Worm (Caenorhabditis elegans) whole organism, L2 larva: ENCODE data around the gene B0454.26.

ENCODE experiments used
- C34F6.9 ChIP-seq: fragments of 150-350 bp; optimal IDR thresholded peaks from 2 replicates; lab custom pipeline; 2014; ENCODE audit warnings: missing biosample characterization, missing genetic modification characterization
- ZK546.5 ChIP-seq: sonication (generic microtip); optimal IDR thresholded peaks from 2 replicates; lab custom pipeline; 2017; ENCODE audit warnings: missing biosample characterization, missing genetic modification characterization
- alr-1 ChIP-seq: fragments of 150-350 bp; optimal IDR thresholded peaks from 2 replicates; lab custom pipeline; 2014; ENCODE audit warnings: missing biosample characterization, missing genetic modification characterization
- blmp-1 ChIP-seq: sonication (generic microtip); optimal IDR thresholded peaks from 2 replicates; lab custom pipeline; 2017; ENCODE audit warnings: missing genetic modification characterization, mild to moderate bottlenecking, missing compliant biosample characterization, antibody characterized with exemption, moderate library complexity; ENCODE audit not compliant: insufficient read depth
- ceh-82 ChIP-seq: fragments of 150-350 bp; optimal IDR thresholded peaks from 2 replicates; lab custom pipeline; 2014; ENCODE audit warnings: missing biosample characterization, missing genetic modification characterization
- crh-2 ChIP-seq: sonication (generic microtip); optimal IDR thresholded peaks from 2 replicates; lab custom pipeline; 2017; ENCODE audit warnings: missing biosample characterization, missing genetic modification characterization
- dmd-4 ChIP-seq: sonication (generic microtip); optimal IDR thresholded peaks from 2 replicates; lab custom pipeline; 2017; ENCODE audit warnings: missing biosample characterization, missing genetic modification characterization
- elt-1 ChIP-seq: fragments of 150-350 bp; optimal IDR thresholded peaks from 2 replicates; lab custom pipeline; 2014; ENCODE audit warnings: missing biosample characterization, missing genetic modification characterization
- elt-3 ChIP-seq: sonication (generic microtip); optimal IDR thresholded peaks from 2 replicates; lab custom pipeline; 2017; ENCODE audit warnings: missing biosample characterization, missing genetic modification characterization
- fos-1 ChIP-seq: fragments of 150-350 bp; optimal IDR thresholded peaks from 2 replicates; lab custom pipeline; 2014; ENCODE audit warnings: missing biosample characterization, missing genetic modification characterization
- lin-39 ChIP-seq: fragments of 150-350 bp; optimal IDR thresholded peaks from 2 replicates; lab custom pipeline; 2014; ENCODE audit warnings: missing biosample characterization, missing genetic modification reagents, missing genetic modification characterization
- lsy-2 ChIP-seq, 2 experiments: fragments of 150-350 bp in 1 of 2; sonication (generic microtip) in 1 of 2; optimal IDR thresholded peaks; 2 replicates each; lab custom pipeline; 2014 to 2017; ENCODE audit warnings: missing biosample characterization in 2 of 2, missing genetic modification characterization in 2 of 2
- nhr-10 ChIP-seq: sonication (generic microtip); optimal IDR thresholded peaks from 2 replicates; lab custom pipeline; 2017; ENCODE audit warnings: missing biosample characterization, missing genetic modification characterization
- nhr-12 ChIP-seq: fragments of 150-350 bp; optimal IDR thresholded peaks from 2 replicates; lab custom pipeline; 2014; ENCODE audit warnings: missing biosample characterization, missing genetic modification characterization
- nhr-129 ChIP-seq: fragments of 150-350 bp; optimal IDR thresholded peaks from 2 replicates; lab custom pipeline; 2014; ENCODE audit warnings: missing biosample characterization, missing genetic modification characterization
- nhr-21 ChIP-seq: fragments of 150-350 bp; optimal IDR thresholded peaks from 2 replicates; lab custom pipeline; 2014; ENCODE audit warnings: missing biosample characterization, missing genetic modification characterization
- nhr-237 ChIP-seq: fragments of 150-350 bp; optimal IDR thresholded peaks from 2 replicates; lab custom pipeline; 2014; ENCODE audit warnings: missing biosample characterization, missing genetic modification characterization
- nhr-25 ChIP-seq: fragments of 150-350 bp; sonication (generic microtip); optimal IDR thresholded peaks from 3 replicates; lab custom pipeline; 2014; ENCODE audit warnings: missing biosample characterization, missing genetic modification characterization
- nhr-6 ChIP-seq: fragments of 150-350 bp; optimal IDR thresholded peaks from 2 replicates; lab custom pipeline; 2014; ENCODE audit warnings: missing biosample characterization, missing genetic modification characterization
- nhr-77 ChIP-seq: fragments of 150-350 bp; optimal IDR thresholded peaks from 2 replicates; lab custom pipeline; 2014; ENCODE audit warnings: missing biosample characterization, missing genetic modification characterization
- peb-1 ChIP-seq: fragments of 150-350 bp; optimal IDR thresholded peaks from 2 replicates; lab custom pipeline; 2014; ENCODE audit warnings: missing biosample characterization, missing genetic modification characterization
- sem-4 ChIP-seq: fragments of 150-350 bp; optimal IDR thresholded peaks from 2 replicates; lab custom pipeline; 2014; ENCODE audit warnings: missing biosample characterization, missing genetic modification reagents, missing genetic modification characterization
- sma-3 ChIP-seq: sonication (generic microtip); optimal IDR thresholded peaks from 2 replicates; lab custom pipeline; 2016; ENCODE audit warnings: missing genetic modification reagents, missing genetic modification characterization, missing compliant biosample characterization
- sma-9 ChIP-seq, 2 experiments: fragments of 150-350 bp in 1 of 2; sonication (generic microtip) in 1 of 2; optimal IDR thresholded peaks; 2 replicates each; lab custom pipeline; 2014 to 2016; ENCODE audit warnings: missing genetic modification characterization in 2 of 2, mild to moderate bottlenecking in 1 of 2, missing biosample characterization in 1 of 2, missing compliant biosample characterization in 1 of 2, missing genetic modification reagents in 1 of 2, moderate library complexity in 1 of 2
- unc-39 ChIP-seq: fragments of 150-350 bp; optimal IDR thresholded peaks from 2 replicates; lab custom pipeline; 2014; ENCODE audit warnings: missing biosample characterization, missing genetic modification characterization
- unc-62 ChIP-seq: fragments of 150-350 bp; optimal IDR thresholded peaks from 2 replicates; lab custom pipeline; 2014; ENCODE audit warnings: missing biosample characterization, missing genetic modification reagents, missing genetic modification characterization
- ztf-1 ChIP-seq: fragments of 200-800 bp; sonication (Bioruptor generic); conservative IDR thresholded peaks from 2 replicates; pipeline ENCODE4 v1.3.6; 2022; ENCODE audit warnings: missing genetic modification characterization, missing compliant biosample characterization
- ztf-11 ChIP-seq: sonication (generic microtip); optimal IDR thresholded peaks from 2 replicates; lab custom pipeline; 2017; ENCODE audit warnings: missing biosample characterization, missing genetic modification characterization
- ztf-4 ChIP-seq: fragments of 150-350 bp; optimal IDR thresholded peaks from 2 replicates; lab custom pipeline; 2014; ENCODE audit warnings: missing biosample characterization, missing genetic modification characterization

Gene B0454.26

ce11 chrII:3028264-3028663 lies 10.1 kb downstream of the B0454.26 start:
- TF ChIP-seq nhr-237: no peak
- peak; percentile 6 for TF ChIP-seq blmp-1 (tag; lab: Kevin White, UChicago)
- TF ChIP-seq nhr-25 (tag; lab: Kevin White, UChicago): peak; percentile 17
- TF ChIP-seq ztf-4 (tag; lab: Kevin White, UChicago): no peak
- TF ChIP-seq ceh-82 (tag; lab: Kevin White, UChicago): no peak
- TF ChIP-seq sma-9 (GFP tag; optimal IDR thresholded peaks at IDR 0.05; lab: Kevin White, UChicago): no peak
- TF ChIP-seq sma-9 (tag; optimal IDR thresholded peaks at IDR 0.05; lab: Kevin White, UChicago): no peak
- no peak for TF ChIP-seq ztf-11 (tag; lab: Kevin White, UChicago)
- TF ChIP-seq, all 48 proteins: peak for 2

DNA sequence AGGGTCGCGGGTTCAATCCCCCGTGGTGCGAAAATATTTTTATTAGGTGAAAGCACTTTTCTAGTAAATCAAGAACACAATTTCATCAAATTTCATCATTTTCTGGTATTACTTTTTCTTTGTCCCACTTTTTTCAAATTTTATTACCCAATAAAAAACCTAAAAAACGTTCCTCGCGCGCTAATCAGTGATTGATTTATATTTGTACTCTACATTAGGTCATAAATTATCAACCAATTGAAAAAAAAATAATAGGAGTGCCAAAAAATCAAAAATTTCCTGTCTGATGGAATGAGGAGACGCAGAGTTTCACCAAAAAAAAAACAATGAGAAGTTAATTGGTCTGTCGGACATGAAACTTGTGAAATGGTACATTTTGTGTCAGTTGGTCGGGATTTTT lies 13.7 kb downstream of the B0454.26 start:
- TF ChIP-seq dmd-4: no peak
- TF ChIP-seq ztf-4 (tag; lab: Kevin White, UChicago): no peak
- TF ChIP-seq nhr-6 (tag; lab: Kevin White, UChicago): no peak
- TF ChIP-seq C34F6.9 (tag; lab: Kevin White, UChicago): no peak
- TF ChIP-seq unc-62 (GFP tag; lab: Kevin White, UChicago): no peak
- TF ChIP-seq nhr-21 (tag; lab: Kevin White, UChicago): no peak
- TF ChIP-seq ztf-11 (tag; lab: Kevin White, UChicago): no peak
- TF ChIP-seq lsy-2 (tag; optimal IDR thresholded peaks at IDR 0.05; lab: Kevin White, UChicago): no peak
- TF ChIP-seq sma-3 (GFP tag; lab: Kevin White, UChicago): no peak
- TF ChIP-seq unc-39: no peak
- TF ChIP-seq ZK546.5 (tag; lab: Kevin White, UChicago): no peak
- no peak for TF ChIP-seq elt-3 (tag; lab: Kevin White, UChicago)
- TF ChIP-seq sem-4: no peak
- TF ChIP-seq alr-1 (tag; lab: Kevin White, UChicago): no peak
- no peak for TF ChIP-seq sma-9 (GFP tag; optimal IDR thresholded peaks at IDR 0.05; lab: Kevin White, UChicago)
- TF ChIP-seq sma-9 (tag; optimal IDR thresholded peaks at IDR 0.05; lab: Kevin White, UChicago): no peak

ce11 chrII:3023381-3023935 lies 14.9 kb downstream of the B0454.26 start, which contains the start of gene clec-2:
Gene clec-2 (minus strand): TSS chrII:3023431.
- TF ChIP-seq sem-4 (no peak), elt-1 (tag; lab: Kevin White, UChicago) (no peak), lin-39 (tag; lab: Kevin White, UChicago) (no peak), nhr-6 (tag; lab: Kevin White, UChicago) (no peak), lsy-2 (tag; optimal IDR thresholded peaks at IDR 0.05; lab: Kevin White, UChicago) (no peak), fos-1 (tag; lab: Kevin White, UChicago) (no peak), nhr-21 (tag; lab: Kevin White, UChicago) (no peak), nhr-77 (tag; lab: Kevin White, UChicago) (no peak), crh-2 (tag; lab: Kevin White, UChicago) (no peak), sma-3 (GFP tag; lab: Kevin White, UChicago) (no peak), nhr-129 (tag; lab: Kevin White, UChicago) (no peak), nhr-10 (tag; lab: Kevin White, UChicago) (no peak), ztf-11 (tag; lab: Kevin White, UChicago) (no peak), unc-62 (GFP tag; lab: Kevin White, UChicago) (no peak), nhr-237 (no peak)

DNA sequence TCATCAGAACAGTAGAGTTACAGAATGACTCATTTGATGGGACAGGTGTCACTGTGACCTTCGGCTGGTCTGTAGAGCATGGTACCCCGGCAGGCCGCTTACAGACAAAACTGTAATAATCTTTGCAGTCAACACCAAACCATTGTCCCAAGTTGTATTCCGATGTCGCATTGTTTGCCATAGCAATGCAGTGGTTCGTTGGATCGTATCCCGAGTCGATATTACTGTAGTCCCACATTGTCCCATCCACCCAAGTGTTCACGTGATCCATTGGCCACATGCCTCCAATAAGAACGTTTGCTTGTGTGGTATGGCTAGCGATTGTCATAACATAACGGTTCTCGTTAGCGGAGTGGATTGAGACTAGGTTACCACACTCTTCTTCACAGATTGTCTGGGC lies 17.5 kb downstream of the B0454.26 start:
- TF ChIP-seq ceh-82 (tag; lab: Kevin White, UChicago) (no peak), nhr-129 (tag; lab: Kevin White, UChicago) (no peak)
- TF ChIP-seq, all 48 proteins: peak for 0

ce11 chrII:3019807-3020206 lies 18.5 kb downstream of the B0454.26 start, which contains the start of gene clec-3:
Gene clec-3 (minus strand): TSS chrII:3019907.
- TF ChIP-seq blmp-1 (tag; lab: Kevin White, UChicago) (no peak), unc-39 (no peak), peb-1 (tag; lab: Kevin White, UChicago) (no peak), ztf-1 (GFP tag; lab: Robert Waterston, UW) (no peak), nhr-21 (tag; lab: Kevin White, UChicago) (no peak), elt-1 (tag; lab: Kevin White, UChicago) (no peak), nhr-25 (tag; lab: Kevin White, UChicago) (no peak), nhr-12 (no peak), nhr-129 (tag; lab: Kevin White, UChicago) (no peak)
